Worm (Caenorhabditis elegans) whole organism, L4/young adult: Measurements from ENCODE around the gene ref-1.

Experiments used
- W03F9.2 ChIP-seq: fragments of 150-350 bp; optimal IDR thresholded peaks from 2 replicates; lab custom pipeline; 2014; ENCODE audit warnings: missing biosample characterization, missing genetic modification characterization
- dao-5 ChIP-seq: sonication (generic microtip); optimal IDR thresholded peaks from 2 replicates; lab custom pipeline; 2016; ENCODE audit warnings: missing genotype, missing genetic modification characterization, moderate library complexity, missing compliant biosample characterization
- him-1 ChIP-seq: sonication (generic microtip); optimal IDR thresholded peaks from 2 replicates; lab custom pipeline; 2016; ENCODE audit warnings: missing genotype, missing genetic modification reagents, missing genetic modification characterization, missing compliant biosample characterization

ref-1 gene

ce11 chrII:10218171-10218570, at the start of gene ref-1:
TSS of gene ref-1 (plus strand) at chrII:10218471.
- TF ChIP-seq dao-5: no peak
- no peak for TF ChIP-seq him-1 (tag; lab: Kevin White, UChicago)
- TF ChIP-seq W03F9.2 (tag; lab: Kevin White, UChicago): no peak

ce11 chrII:10168905-10169782, 49.1 kb upstream of the ref-1 start, which contains the start of gene daf-19:
TSS of gene daf-19 (minus strand) at chrII:10169346.
- TF ChIP-seq W03F9.2 (tag; lab: Kevin White, UChicago): no peak
- peak; percentile 35 for TF ChIP-seq him-1 (tag; lab: Kevin White, UChicago)

DNA sequence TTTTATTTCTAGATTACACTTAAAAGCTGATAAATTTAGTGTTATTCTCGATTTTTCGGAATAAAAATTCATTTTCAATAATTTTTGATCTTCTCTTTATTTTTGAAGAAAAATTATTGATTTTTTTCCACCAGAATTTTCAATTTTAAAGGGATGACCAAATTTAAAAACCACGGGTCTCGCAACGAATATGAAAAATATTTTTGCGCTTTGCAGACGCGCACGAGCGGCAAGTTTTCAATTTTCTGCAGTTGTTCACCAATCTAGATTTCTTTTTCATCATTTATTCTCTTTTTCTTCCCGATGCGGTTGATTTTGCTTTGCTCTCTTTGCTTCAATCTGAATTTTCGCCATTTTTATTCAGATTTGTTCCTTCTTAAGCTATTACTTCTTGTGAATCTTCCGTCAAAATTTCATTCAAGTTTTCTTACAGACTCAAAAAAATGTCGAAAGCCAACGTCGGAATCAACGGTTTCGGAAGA, 47.4 kb upstream of the ref-1 start, which contains the start of gene gpd-4:
gpd-4 (plus strand) TSS at position 432 of the 482 bp plus-strand sequence.
- TF ChIP-seq dao-5 (no peak), him-1 (tag; lab: Kevin White, UChicago) (no peak), W03F9.2 (tag; lab: Kevin White, UChicago) (no peak)

DNA sequence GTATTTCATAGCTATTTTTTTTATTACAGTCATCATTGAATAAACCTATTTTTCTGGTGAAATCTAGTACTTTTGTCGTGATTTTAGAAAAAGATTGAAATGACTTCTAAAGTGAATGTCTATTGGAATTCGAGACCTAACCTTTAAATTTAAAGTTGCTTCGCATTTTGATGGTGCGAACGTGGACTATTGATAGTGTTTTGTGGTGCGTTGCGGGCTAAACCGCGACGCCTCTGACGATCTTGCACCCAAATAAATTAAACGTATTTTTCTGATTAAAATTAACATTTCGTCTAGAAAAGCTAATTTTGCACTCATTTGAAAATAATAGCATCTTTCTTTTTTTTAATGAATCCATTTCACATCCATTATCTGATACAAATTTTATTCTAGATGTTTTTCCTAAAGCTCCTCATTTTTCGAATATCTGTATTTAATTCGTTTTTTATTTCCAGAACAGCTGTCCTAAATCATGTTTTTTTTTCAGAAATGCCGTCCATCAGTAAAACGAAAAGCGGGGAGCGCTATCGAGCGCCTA, 45.8 kb upstream of the ref-1 start, which contains the start of gene wbp-11:
wbp-11 (plus strand) TSS at position 488 of the 538 bp plus-strand sequence.
- no peak for TF ChIP-seq dao-5
- TF ChIP-seq him-1 (tag; lab: Kevin White, UChicago): no peak
- TF ChIP-seq W03F9.2 (tag; lab: Kevin White, UChicago): no peak

DNA sequence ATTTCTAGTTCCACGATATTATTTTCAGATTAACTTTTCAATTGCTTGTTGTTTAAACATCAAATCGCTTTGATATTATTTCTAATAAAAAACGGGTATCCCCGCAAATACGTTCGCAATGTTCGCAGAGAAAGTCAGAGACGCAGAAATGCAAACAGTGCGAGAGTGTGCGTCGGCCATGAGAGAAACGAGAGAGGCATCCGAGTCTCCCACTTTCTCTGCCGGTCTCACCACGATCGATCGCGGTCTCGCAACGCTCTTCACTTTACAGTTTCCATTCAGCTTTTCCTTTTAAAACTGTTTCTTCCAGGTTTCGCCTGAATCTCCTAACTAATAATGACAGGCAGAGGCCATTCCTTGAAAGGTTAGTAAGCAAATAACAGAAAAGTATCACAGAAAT, 43.9 kb upstream of the ref-1 start, which contains the start of gene F33H1.4:
F33H1.4 (plus strand) TSS at position 311 of the 400 bp plus-strand sequence.
- TF ChIP-seq him-1 (tag; lab: Kevin White, UChicago) (peak; percentile 22), dao-5 (no peak)

- TF ChIP-seq W03F9.2 (tag; lab: Kevin White, UChicago) (no peak), dao-5 (no peak), him-1 (tag; lab: Kevin White, UChicago) (no peak)
Observed at ce11 chrII:10182634-10183033, 35.6 kb upstream of the ref-1 start, which contains the start of gene srd-1. TSS of gene srd-1 (minus strand) at chrII:10182734.

DNA sequence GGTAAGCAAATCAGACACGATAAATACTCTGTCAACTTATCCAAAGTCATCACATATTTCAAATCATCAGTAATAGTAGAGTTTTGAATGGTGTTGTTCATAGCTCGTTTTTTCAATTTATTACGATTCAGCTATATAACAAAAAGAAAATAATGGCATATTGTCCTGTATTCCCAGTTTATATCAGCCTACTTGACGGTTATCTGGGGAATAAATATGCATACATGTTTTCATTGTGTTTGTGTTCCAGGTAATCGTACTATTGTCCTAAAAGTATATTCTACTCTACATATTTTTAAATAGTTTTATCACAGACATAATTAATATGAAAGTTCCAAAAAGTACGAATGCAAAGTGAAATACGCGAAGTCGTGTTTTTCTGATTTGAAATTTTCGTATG, 30.5 kb upstream of the ref-1 start, which contains the start of gene srd-2:
srd-2 (minus strand) TSS at position 101 of the 400 bp plus-strand sequence.
- TF ChIP-seq W03F9.2 (tag; lab: Kevin White, UChicago): no peak
- TF ChIP-seq him-1 (tag; lab: Kevin White, UChicago): no peak
- no peak for TF ChIP-seq dao-5

ce11 chrII:10189369-10189768, 28.9 kb upstream of the ref-1 start, which contains the start of gene cdc-25.4:
TSS of gene cdc-25.4 (minus strand) at chrII:10189469.
- TF ChIP-seq dao-5 (no peak), him-1 (tag; lab: Kevin White, UChicago) (no peak), W03F9.2 (tag; lab: Kevin White, UChicago) (no peak)

ce11 chrII:10192207-10192606, 26.1 kb upstream of the ref-1 start, which contains the start of gene R05H5.7:
TSS of gene R05H5.7 (plus strand) at chrII:10192507.
- TF ChIP-seq dao-5 (no peak), W03F9.2 (tag; lab: Kevin White, UChicago) (no peak), him-1 (tag; lab: Kevin White, UChicago) (no peak)

ce11 chrII:10194605-10195004, 23.7 kb upstream of the ref-1 start, which contains the start of gene srb-6:
TSS of gene srb-6 (plus strand) at chrII:10194905.
- no peak for TF ChIP-seq him-1 (tag; lab: Kevin White, UChicago)
- no peak for TF ChIP-seq dao-5
- TF ChIP-seq W03F9.2 (tag; lab: Kevin White, UChicago): no peak

- peak; percentile 16 for TF ChIP-seq him-1 (tag; lab: Kevin White, UChicago)
- TF ChIP-seq W03F9.2 (tag; lab: Kevin White, UChicago): peak; percentile 49
- no peak for TF ChIP-seq dao-5
Observed at ce11 chrII:10197091-10197675, 21.1 kb upstream of the ref-1 start, which contains the start of gene R05H5.3. TSS of gene R05H5.3 (plus strand) at chrII:10197625.

- TF ChIP-seq dao-5: no peak
- no peak for TF ChIP-seq him-1 (tag; lab: Kevin White, UChicago)
- TF ChIP-seq W03F9.2 (tag; lab: Kevin White, UChicago): no peak
Observed at ce11 chrII:10198486-10198885, 19.8 kb upstream of the ref-1 start.

DNA sequence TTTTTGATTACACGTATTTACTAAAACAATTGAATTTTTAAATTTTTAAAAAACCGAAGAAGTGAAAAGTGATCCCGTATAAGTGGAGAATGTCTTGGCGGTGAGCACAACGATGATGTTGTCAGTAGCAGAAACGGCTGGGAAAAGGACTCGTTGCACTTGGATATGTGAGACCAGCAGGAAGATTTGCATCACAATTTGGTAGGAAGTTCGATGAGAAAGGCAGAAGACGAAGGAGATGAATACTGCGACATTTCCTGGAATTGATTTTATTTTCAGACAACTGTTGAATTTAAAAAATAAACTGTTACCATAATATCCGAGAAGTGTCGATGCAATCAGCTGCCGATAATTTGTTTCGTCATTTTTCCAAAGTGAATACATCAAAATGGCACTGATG, 18.4 kb upstream of the ref-1 start, which contains the start of gene R05H5.4:
R05H5.4 (minus strand) TSS at position 101 of the 400 bp plus-strand sequence.
- TF ChIP-seq him-1 (tag; lab: Kevin White, UChicago): no peak
- no peak for TF ChIP-seq W03F9.2 (tag; lab: Kevin White, UChicago)
- TF ChIP-seq dao-5: no peak
